Worm (Caenorhabditis elegans): ENCODE measurements around the gene sre-48.

sre-48 gene

ce11 chrII:14016865-14017264, 37.2 kb upstream of the sre-48 start, which contains the start of gene cyp-37A1:
TSS of gene cyp-37A1 (minus strand) at chrII:14016965.
- TF ChIP-seq ceh-43 (GFP tag; optimal IDR thresholded peaks at IDR 0.05) (no peak), elt-3 (tag; optimal IDR thresholded peaks at IDR 0.05) (no peak), blmp-1 (tag; optimal IDR thresholded peaks at IDR 0.05) (no peak), lin-13 (tag; optimal IDR thresholded peaks at IDR 0.05) (no peak), mep-1 (tag; optimal IDR thresholded peaks at IDR 0.05) (no peak), mls-2 (tag; optimal IDR thresholded peaks at IDR 0.05) (no peak)

- no peak for TF ChIP-seq nhr-2 (tag; optimal IDR thresholded peaks at IDR 0.05)
- TF ChIP-seq ceh-83 (GFP tag; optimal IDR thresholded peaks at IDR 0.05) = no peak
- no peak for TF ChIP-seq hlh-1 (tag; optimal IDR thresholded peaks at IDR 0.05)
- TF ChIP-seq sptf-1 (tag; optimal IDR thresholded peaks at IDR 0.05) = no peak
- TF ChIP-seq ceh-43 (GFP tag; optimal IDR thresholded peaks at IDR 0.05) = no peak
- TF ChIP-seq lsy-2 (tag; optimal IDR thresholded peaks at IDR 0.05) = no peak
- TF ChIP-seq unc-120 (tag; optimal IDR thresholded peaks at IDR 0.05; ENCODE audit: poor library complexity, severe bottlenecking) = no peak
- TF ChIP-seq nhr-76 (tag; optimal IDR thresholded peaks at IDR 0.05) = no peak
- no peak for TF ChIP-seq pha-4 (tag; optimal IDR thresholded peaks at IDR 0.05)
- TF ChIP-seq unc-39 (tag; optimal IDR thresholded peaks at IDR 0.05) = no peak
- TF ChIP-seq blmp-1 (tag; optimal IDR thresholded peaks at IDR 0.05) = no peak
- TF ChIP-seq snpc-4 (tag; optimal IDR thresholded peaks at IDR 0.05) = no peak
- no peak for TF ChIP-seq lin-13 (tag; optimal IDR thresholded peaks at IDR 0.05)
- TF ChIP-seq nhr-28 (tag; optimal IDR thresholded peaks at IDR 0.05) = no peak
These were observed 35.0 kb upstream of the sre-48 start for ce11 chrII:14014637-14015036.

- TF ChIP-seq blmp-1 (tag; optimal IDR thresholded peaks at IDR 0.05) = no peak
- no peak for TF ChIP-seq bed-3 (GFP tag; optimal IDR thresholded peaks at IDR 0.05)
- TF ChIP-seq sem-2 (GFP tag; optimal IDR thresholded peaks at IDR 0.05) = no peak
- TF ChIP-seq lin-13 (tag; optimal IDR thresholded peaks at IDR 0.05) = no peak
- no peak for TF ChIP-seq ham-2 (GFP tag; optimal IDR thresholded peaks at IDR 0.05)
- no peak for TF ChIP-seq hlh-1 (tag; optimal IDR thresholded peaks at IDR 0.05)
- no peak for TF ChIP-seq ztf-11 (tag; optimal IDR thresholded peaks at IDR 0.05)
- no peak for TF ChIP-seq drap-1 (GFP tag; optimal IDR thresholded peaks at IDR 0.05)
- TF ChIP-seq nhr-76 (tag; optimal IDR thresholded peaks at IDR 0.05) = no peak
- no peak for TF ChIP-seq unc-62 (GFP tag; optimal IDR thresholded peaks at IDR 0.05)
- no peak for TF ChIP-seq ceh-83 (GFP tag; optimal IDR thresholded peaks at IDR 0.05)
- TF ChIP-seq tbx-8 (GFP tag; optimal IDR thresholded peaks at IDR 0.05) = no peak
- no peak for TF ChIP-seq mls-2 (tag; optimal IDR thresholded peaks at IDR 0.05)
- TF ChIP-seq zip-8 (tag; optimal IDR thresholded peaks at IDR 0.05) = no peak
- no peak for TF ChIP-seq ceh-43 (GFP tag; optimal IDR thresholded peaks at IDR 0.05)
- no peak for TF ChIP-seq ceh-39 (tag; optimal IDR thresholded peaks at IDR 0.05)
- no peak for TF ChIP-seq unc-120 (tag; optimal IDR thresholded peaks at IDR 0.05; ENCODE audit: poor library complexity, severe bottlenecking)
- no peak for TF ChIP-seq nhr-2 (tag; optimal IDR thresholded peaks at IDR 0.05)
- TF ChIP-seq sptf-1 (tag; optimal IDR thresholded peaks at IDR 0.05) = no peak
- TF ChIP-seq mep-1 (tag; optimal IDR thresholded peaks at IDR 0.05) = no peak
These were observed 31.1 kb upstream of the sre-48 start, which contains the start of gene F01D5.8 for ce11 chrII:14010656-14011376. TSS of gene F01D5.8 (plus strand) at chrII:14010706.

ce11 chrII:14008359-14008758, 28.7 kb upstream of the sre-48 start, which contains the start of gene F01D5.7:
TSS of gene F01D5.7 (plus strand) at chrII:14008659.
- TF ChIP-seq zip-8 (tag; optimal IDR thresholded peaks at IDR 0.05) (no peak), hlh-1 (tag; optimal IDR thresholded peaks at IDR 0.05) (no peak), bed-3 (GFP tag; optimal IDR thresholded peaks at IDR 0.05) (no peak), ceh-83 (GFP tag; optimal IDR thresholded peaks at IDR 0.05) (no peak), ham-2 (GFP tag; optimal IDR thresholded peaks at IDR 0.05) (no peak), cnd-1 (tag; optimal IDR thresholded peaks at IDR 0.05) (no peak), unc-62 (GFP tag; optimal IDR thresholded peaks at IDR 0.05) (no peak), elt-1 (tag; optimal IDR thresholded peaks at IDR 0.05; ENCODE audit: borderline replicate concordance, insufficient read depth) (no peak), nhr-237 (tag; optimal IDR thresholded peaks at IDR 0.05) (no peak), nhr-2 (tag; optimal IDR thresholded peaks at IDR 0.05) (no peak), lin-13 (tag; optimal IDR thresholded peaks at IDR 0.05) (no peak)

ce11 chrII:14006210-14006609, 26.5 kb upstream of the sre-48 start, which contains the start of gene F01D5.6:
TSS of gene F01D5.6 (plus strand) at chrII:14006510.
- TF ChIP-seq snpc-4 (tag; optimal IDR thresholded peaks at IDR 0.05) (no peak), unc-120 (tag; optimal IDR thresholded peaks at IDR 0.05; ENCODE audit: poor library complexity, severe bottlenecking) (no peak), unc-62 (GFP tag; optimal IDR thresholded peaks at IDR 0.05) (no peak), drap-1 (GFP tag; optimal IDR thresholded peaks at IDR 0.05) (no peak), nhr-2 (tag; optimal IDR thresholded peaks at IDR 0.05) (no peak), nhr-237 (tag; optimal IDR thresholded peaks at IDR 0.05) (no peak), ztf-11 (tag; optimal IDR thresholded peaks at IDR 0.05) (no peak), ceh-43 (GFP tag; optimal IDR thresholded peaks at IDR 0.05) (no peak), unc-39 (tag; optimal IDR thresholded peaks at IDR 0.05) (no peak), zip-8 (tag; optimal IDR thresholded peaks at IDR 0.05) (no peak), mls-2 (tag; optimal IDR thresholded peaks at IDR 0.05) (no peak), M03D4.4 (tag; optimal IDR thresholded peaks at IDR 0.05) (no peak)

Data from whole organism, mixed stage, embryonic.